Worm (Caenorhabditis elegans): ENCODE measurements around the gene best-23.

Gene best-23

ce11 chrII:7863480-7864125 is 43.8 kb downstream of the best-23 start:
- TF ChIP-seq mxl-3 (GFP tag; optimal IDR thresholded peaks at IDR 0.05) (no peak), unc-62 (GFP tag; optimal IDR thresholded peaks at IDR 0.05 in 1 of 2) (no peak), unc-62 (tag; optimal IDR thresholded peaks at IDR 0.05) (no peak), ceh-82 (tag; optimal IDR thresholded peaks at IDR 0.05) (no peak), lin-38 (GFP tag; IDR thresholded peaks at IDR 0.05) (no peak), set-16 (GFP tag; IDR thresholded peaks at IDR 0.05) (peak; percentile 91), fos-1 (tag; optimal IDR thresholded peaks at IDR 0.05) (no peak), dpl-1 (GFP tag; optimal IDR thresholded peaks at IDR 0.05) (peak; percentile 1), nhr-42 (GFP tag; IDR thresholded peaks at IDR 0.05) (no peak), ceh-32 (tag; optimal IDR thresholded peaks at IDR 0.05; ENCODE audit: poor library complexity) (no peak), skn-1 (tag; optimal IDR thresholded peaks at IDR 0.05) (no peak), egl-43 (GFP tag; IDR thresholded peaks at IDR 0.05) (0 out of 2 replicates have a peak, but pooled peaks have one; percentile 24), F44E2.7 (GFP tag; IDR thresholded peaks at IDR 0.05) (no peak), snpc-1.2 (GFP tag; IDR thresholded peaks at IDR 0.05) (no peak), D1046.2 (GFP tag; IDR thresholded peaks at IDR 0.05) (no peak)

ce11 chrII:7860221-7860928 is 47.0 kb downstream of the best-23 start, which contains the start of gene lin-5:
Gene lin-5 (plus strand): TSS chrII:7860574.
- no peak for TF ChIP-seq egl-43 (GFP tag; IDR thresholded peaks at IDR 0.05)
- no peak for TF ChIP-seq cey-2 (tag; optimal IDR thresholded peaks at IDR 0.05; ENCODE audit: borderline replicate concordance, insufficient read depth)
- TF ChIP-seq dve-1 (tag; optimal IDR thresholded peaks at IDR 0.05; ENCODE audit: insufficient read depth) = peak; percentile 4
- TF ChIP-seq zfp-2 (tag; optimal IDR thresholded peaks at IDR 0.05) = no peak
- TF ChIP-seq fos-1 (tag; optimal IDR thresholded peaks at IDR 0.05) = no peak
- no peak for TF ChIP-seq spr-3 (GFP tag; optimal IDR thresholded peaks at IDR 0.05)
- TF ChIP-seq lsy-2 (tag; optimal IDR thresholded peaks at IDR 0.05) = peak in 1 of 2 experiments; percentile 86
- no peak for TF ChIP-seq ceh-82 (tag; optimal IDR thresholded peaks at IDR 0.05)
- no peak for TF ChIP-seq daf-19 (GFP tag; conservative IDR thresholded peaks at IDR 0.05)
- TF ChIP-seq nhr-48 (tag; optimal IDR thresholded peaks at IDR 0.05) = no peak
- no peak for TF ChIP-seq daf-8 (GFP tag; IDR thresholded peaks at IDR 0.05)
- no peak for TF ChIP-seq lin-1 (GFP tag; IDR thresholded peaks at IDR 0.05)
- no peak for TF ChIP-seq gei-8 (GFP tag; optimal IDR thresholded peaks at IDR 0.05)
- no peak for TF ChIP-seq nhr-28 (tag; optimal IDR thresholded peaks at IDR 0.05)
- no peak for TF ChIP-seq vab-7 (GFP tag; IDR thresholded peaks at IDR 0.05)
- no peak for TF ChIP-seq egl-27 (tag; optimal IDR thresholded peaks at IDR 0.05)
- TF ChIP-seq F26F4.8 (GFP tag; conservative IDR thresholded peaks at IDR 0.05) = no peak
- no peak for TF ChIP-seq daf-12 (tag; optimal IDR thresholded peaks at IDR 0.05)
- no peak for TF ChIP-seq madf-9 (GFP tag; conservative IDR thresholded peaks at IDR 0.05)
- peak; percentile 74 for TF ChIP-seq unc-130 (GFP tag; optimal IDR thresholded peaks at IDR 0.05)
- TF ChIP-seq D1046.2 (GFP tag; IDR thresholded peaks at IDR 0.05) = no peak
- TF ChIP-seq pqm-1 (tag; optimal IDR thresholded peaks at IDR 0.05) = no peak
- TF ChIP-seq R02D3.7 (tag; optimal IDR thresholded peaks at IDR 0.05) = no peak
- no peak for TF ChIP-seq nhr-77 (tag; optimal IDR thresholded peaks at IDR 0.05)
- no peak for TF ChIP-seq nhr-102 (tag; optimal IDR thresholded peaks at IDR 0.05)
- TF ChIP-seq ctbp-1 (GFP tag; IDR thresholded peaks at IDR 0.05) = no peak
- no peak for TF ChIP-seq ceh-20 (GFP tag; IDR thresholded peaks at IDR 0.05)
- TF ChIP-seq nhr-25 (tag; optimal IDR thresholded peaks at IDR 0.05; ENCODE audit: borderline replicate concordance, insufficient read depth) = no peak
- no peak for TF ChIP-seq lir-3 (tag; optimal IDR thresholded peaks at IDR 0.05)
- TF ChIP-seq tra-1 (GFP tag; IDR thresholded peaks at IDR 0.05) = no peak
- TF ChIP-seq sdz-12 (GFP tag; optimal IDR thresholded peaks at IDR 0.05) = no peak
- no peak for TF ChIP-seq hlh-11 (tag; optimal IDR thresholded peaks at IDR 0.05)
- TF ChIP-seq dpl-1 (GFP tag; optimal IDR thresholded peaks at IDR 0.05) = peak; percentile 90
- no peak for TF ChIP-seq jun-1 (tag; optimal IDR thresholded peaks at IDR 0.05)
- no peak for TF ChIP-seq daf-16 (GFP tag; optimal IDR thresholded peaks at IDR 0.05)
- peak; percentile 25 for TF ChIP-seq daf-16 (tag; optimal IDR thresholded peaks at IDR 0.05)
- peak; percentile 40 for TF ChIP-seq F49E8.2 (tag; optimal IDR thresholded peaks at IDR 0.05; ENCODE audit: borderline replicate concordance)
- no peak for TF ChIP-seq dmd-6 (GFP tag; IDR thresholded peaks at IDR 0.05)
